Worm (Caenorhabditis elegans): Measurements from ENCODE around the gene col-158.

- TF ChIP-seq crh-2 (tag; optimal IDR thresholded peaks at IDR 0.05) = peak; percentile 63
- no peak for TF ChIP-seq elt-3 (tag; optimal IDR thresholded peaks at IDR 0.05)
- TF ChIP-seq mdl-1 (tag; optimal IDR thresholded peaks at IDR 0.05) = peak; percentile 3 to 12
- TF ChIP-seq ztf-4 (tag; optimal IDR thresholded peaks at IDR 0.05) = no peak
- TF ChIP-seq nhr-77 (tag; optimal IDR thresholded peaks at IDR 0.05) = no peak
- TF ChIP-seq ama-1 (optimal IDR thresholded peaks at IDR 0.05) = no peak
- no peak for TF ChIP-seq nhr-237 (tag; optimal IDR thresholded peaks at IDR 0.05)
- TF ChIP-seq zag-1 (tag; optimal IDR thresholded peaks at IDR 0.05) = no peak
- peak; percentile 80 for TF ChIP-seq F13H6.1 (tag; optimal IDR thresholded peaks at IDR 0.05)
- TF ChIP-seq snpc-4 (tag; optimal IDR thresholded peaks at IDR 0.05) = peak; percentile 16
- TF ChIP-seq alr-1 (tag; optimal IDR thresholded peaks at IDR 0.05) = no peak
- TF ChIP-seq nhr-6 (tag; optimal IDR thresholded peaks at IDR 0.05) = no peak
- TF ChIP-seq unc-39 (tag; optimal IDR thresholded peaks at IDR 0.05) = no peak
- no peak for TF ChIP-seq ztf-11 (tag; optimal IDR thresholded peaks at IDR 0.05)
These were observed 46.5 kb upstream of the col-158 start, which contains the start of gene F55A11.11 for ce11 chrV:11782809-11783440.

All from whole organism, L2 larva.